ENCODE assay signal across 1 fruit fly cellular context in genomic region chrX:10463056-10463710, dm6.
A peak's percentile ranks its signal among the peaks of the same experiment; 100 is the strongest.
TF ChIP-seq lines count a peak whose summit lies in the region.

No protein-coding gene starts in this region.

TF ChIP-seq in whole organism, embryonic, 481 proteins besides CTCF, POLR2A, EP300 and RAD21 (continued from another document and continues in another):
- TF ChIP-seq Ets97D (GFP tag; optimal IDR thresholded peaks at IDR 0.05; lab: Kevin White, UChicago) (peak; percentile 91), CG7928 (GFP tag; optimal IDR thresholded peaks at IDR 0.05; lab: Kevin White, UChicago) (no peak), CG10366 (GFP tag; IDR thresholded peaks at IDR 0.05; lab: Robert Waterston, UW) (no peak), mirr (GFP tag; optimal IDR thresholded peaks at IDR 0.05; lab: Kevin White, UChicago) (no peak), repo (GFP tag; optimal IDR thresholded peaks at IDR 0.05; lab: Kevin White, UChicago) (no peak), B-H1 (GFP tag; IDR thresholded peaks at IDR 0.05; lab: Robert Waterston, UW) (no peak), Hr3 (GFP tag; optimal IDR thresholded peaks at IDR 0.05; lab: Kevin White, UChicago) (no peak), CG11723 (GFP tag; optimal IDR thresholded peaks at IDR 0.05; lab: Kevin White, UChicago) (no peak), Ets65A (GFP tag; lab: Kevin White, UChicago) (no peak), kay (GFP tag; optimal IDR thresholded peaks at IDR 0.05; lab: Kevin White, UChicago) (no peak), CkIIα-i1 (GFP tag; IDR thresholded peaks at IDR 0.05; lab: Robert Waterston, UW) (no peak), dimm (GFP tag; IDR thresholded peaks at IDR 0.05; lab: Robert Waterston, UW) (no peak), trh (GFP tag; optimal IDR thresholded peaks at IDR 0.05; lab: Kevin White, UChicago) (no peak), z (GFP tag; IDR thresholded peaks at IDR 0.05; lab: Robert Waterston, UW) (no peak), gfzf (GFP tag; optimal IDR thresholded peaks at IDR 0.05; lab: Kevin White, UChicago) (peak; percentile 19), CG4404 (GFP tag; IDR thresholded peaks at IDR 0.05; lab: Robert Waterston, UW) (no peak), CG17912 (GFP tag; optimal IDR thresholded peaks at IDR 0.05; lab: Kevin White, UChicago) (no peak), ab (GFP tag; optimal IDR thresholded peaks at IDR 0.05; lab: Kevin White, UChicago) (no peak), CG9817 (tag; optimal IDR thresholded peaks at IDR 0.05; lab: Kevin White, UChicago) (no peak), CG9797 (GFP tag; optimal IDR thresholded peaks at IDR 0.05; lab: Kevin White, UChicago) (no peak), Kr (GFP tag; optimal IDR thresholded peaks at IDR 0.05; lab: Kevin White, UChicago) (no peak), bbx (GFP tag; IDR thresholded peaks at IDR 0.05; lab: Robert Waterston, UW; ENCODE audit: partially characterized antibody) (peak; percentile 70), Dbx (GFP tag; IDR thresholded peaks at IDR 0.05; lab: Robert Waterston, UW) (no peak), luna (GFP tag; optimal IDR thresholded peaks at IDR 0.05; lab: Kevin White, UChicago) (no peak), CG2199 (GFP tag; IDR thresholded peaks at IDR 0.05; lab: Robert Waterston, UW) (no peak), CG15601 (tag; optimal IDR thresholded peaks at IDR 0.05; lab: Kevin White, UChicago) (no peak), sob (GFP tag; IDR thresholded peaks at IDR 0.05; lab: Robert Waterston, UW) (0 out of 2 replicates have a peak, but pooled peaks have one; percentile 21), zfh2 (GFP tag; optimal IDR thresholded peaks at IDR 0.05; lab: Kevin White, UChicago) (peak; percentile 25), mam (GFP tag; optimal IDR thresholded peaks at IDR 0.05; lab: Kevin White, UChicago) (peak; percentile 13), Bteb2 (GFP tag; optimal IDR thresholded peaks at IDR 0.05; lab: Kevin White, UChicago) (no peak), crp (GFP tag; optimal IDR thresholded peaks at IDR 0.05; lab: Kevin White, UChicago) (no peak), CG11560 (tag; IDR thresholded peaks at IDR 0.05; lab: Robert Waterston, UW) (peak; percentile 14; the same call in 1 of the 3 replicates), tx (GFP tag; optimal IDR thresholded peaks at IDR 0.05; lab: Kevin White, UChicago) (no peak), fd64A (GFP tag; optimal IDR thresholded peaks at IDR 0.05; lab: Kevin White, UChicago) (no peak), CG18599 (GFP tag; optimal IDR thresholded peaks at IDR 0.05; lab: Kevin White, UChicago) (peak; percentile 16), Chrac-16 (GFP tag; optimal IDR thresholded peaks at IDR 0.05; lab: Kevin White, UChicago) (no peak), shn (GFP tag; optimal IDR thresholded peaks at IDR 0.05; lab: Kevin White, UChicago) (peak; percentile 20), CG7556 (GFP tag; optimal IDR thresholded peaks at IDR 0.05; lab: Kevin White, UChicago) (no peak), CG8359 (GFP tag; optimal IDR thresholded peaks at IDR 0.05; lab: Kevin White, UChicago; ENCODE audit: borderline replicate concordance) (no peak), CG1233 (GFP tag; optimal IDR thresholded peaks at IDR 0.05; lab: Kevin White, UChicago) (no peak), CG1647 (GFP tag; optimal IDR thresholded peaks at IDR 0.05; lab: Kevin White, UChicago) (no peak), dmrt99B (tag; optimal IDR thresholded peaks at IDR 0.05; lab: Kevin White, UChicago) (no peak), chinmo (GFP tag; IDR thresholded peaks at IDR 0.05; lab: Robert Waterston, UW; ENCODE audit: partially characterized antibody) (peak; percentile 77; the same call in 2 of the 4 replicates), grau (tag; optimal IDR thresholded peaks at IDR 0.05; lab: Kevin White, UChicago) (no peak), CG6813 (GFP tag; optimal IDR thresholded peaks at IDR 0.05; lab: Kevin White, UChicago) (no peak), btn (GFP tag; optimal IDR thresholded peaks at IDR 0.05; lab: Kevin White, UChicago) (no peak), CG1529 (GFP tag; optimal IDR thresholded peaks at IDR 0.05; lab: Kevin White, UChicago) (no peak), Fer1 (GFP tag; optimal IDR thresholded peaks at IDR 0.05; lab: Kevin White, UChicago) (peak; percentile 32), Drgx (GFP tag; IDR thresholded peaks at IDR 0.05; lab: Robert Waterston, UW) (no peak; the same call in 1 of the 2 replicates), CG1832 (GFP tag; optimal IDR thresholded peaks at IDR 0.05; lab: Kevin White, UChicago) (peak; percentile 51), CG10274 (GFP tag; optimal IDR thresholded peaks at IDR 0.05; lab: Kevin White, UChicago) (no peak), corto (GFP tag; optimal IDR thresholded peaks at IDR 0.05; lab: Kevin White, UChicago) (no peak), Taf1 (GFP tag; IDR thresholded peaks at IDR 0.05; lab: Robert Waterston, UW) (no peak), rib (GFP tag; IDR thresholded peaks at IDR 0.05; lab: Robert Waterston, UW) (no peak), Sin3A (optimal IDR thresholded peaks at IDR 0.05; lab: Kevin White, UChicago) (no peak), Usf (GFP tag; optimal IDR thresholded peaks at IDR 0.05; lab: Kevin White, UChicago) (no peak), Dp (GFP tag; optimal IDR thresholded peaks at IDR 0.05; lab: Kevin White, UChicago) (peak; percentile 95), sr (GFP tag; IDR thresholded peaks at IDR 0.05; lab: Robert Waterston, UW) (no peak), lbe (GFP tag; optimal IDR thresholded peaks at IDR 0.05; lab: Kevin White, UChicago) (no peak), CG11456 (GFP tag; IDR thresholded peaks at IDR 0.05; lab: Robert Waterston, UW) (no peak), zen (tag; optimal IDR thresholded peaks at IDR 0.05; lab: Kevin White, UChicago) (peak; percentile 32), Max (GFP tag; optimal IDR thresholded peaks at IDR 0.05; lab: Kevin White, UChicago) (no peak), CG12236 (GFP tag; optimal IDR thresholded peaks at IDR 0.05; lab: Kevin White, UChicago) (no peak), onecut (GFP tag; IDR thresholded peaks at IDR 0.05; lab: Robert Waterston, UW) (peak; percentile 35; the same call in 1 of the 2 replicates), CG4854 (GFP tag; optimal IDR thresholded peaks at IDR 0.05; lab: Kevin White, UChicago) (no peak), ro (GFP tag; IDR thresholded peaks at IDR 0.05; lab: Robert Waterston, UW) (no peak), sens-2 (GFP tag; IDR thresholded peaks at IDR 0.05; lab: Robert Waterston, UW) (no peak), CG4820 (GFP tag; optimal IDR thresholded peaks at IDR 0.05; lab: Kevin White, UChicago) (no peak), HmgD (GFP tag; optimal IDR thresholded peaks at IDR 0.05; lab: Kevin White, UChicago) (no peak), HLH3B (GFP tag; IDR thresholded peaks at IDR 0.05; lab: Robert Waterston, UW) (no peak), dati (GFP tag; IDR thresholded peaks at IDR 0.05; lab: Robert Waterston, UW) (no peak), CG5245 (GFP tag; optimal IDR thresholded peaks at IDR 0.05; lab: Kevin White, UChicago) (no peak), ac (GFP tag; optimal IDR thresholded peaks at IDR 0.05; lab: Kevin White, UChicago) (no peak), CG14710 (tag; optimal IDR thresholded peaks at IDR 0.05; lab: Kevin White, UChicago) (peak; percentile 26), sna (GFP tag; IDR thresholded peaks at IDR 0.05; lab: Robert Waterston, UW; ENCODE audit: partially characterized antibody) (no peak), CG6683 (GFP tag; optimal IDR thresholded peaks at IDR 0.05; lab: Kevin White, UChicago) (no peak), ap (GFP tag; IDR thresholded peaks at IDR 0.05; lab: Robert Waterston, UW) (no peak), BEAF-32 (GFP tag; optimal IDR thresholded peaks at IDR 0.05; lab: Kevin White, UChicago) (peak; percentile 59), Neu2 (GFP tag; optimal IDR thresholded peaks at IDR 0.05; lab: Kevin White, UChicago; ENCODE audit: borderline replicate concordance) (no peak), H2.0 (GFP tag; IDR thresholded peaks at IDR 0.05; lab: Robert Waterston, UW) (no peak), Ptx1 (GFP tag; IDR thresholded peaks at IDR 0.05; lab: Robert Waterston, UW) (no peak), CG8924 (tag; optimal IDR thresholded peaks at IDR 0.05; lab: Kevin White, UChicago) (no peak), CG30403 (GFP tag; optimal IDR thresholded peaks at IDR 0.05; lab: Kevin White, UChicago) (no peak), NC2α (GFP tag; optimal IDR thresholded peaks at IDR 0.05; lab: Kevin White, UChicago) (no peak), CG7372 (GFP tag; IDR thresholded peaks at IDR 0.05; lab: Robert Waterston, UW) (no peak), sens (GFP tag; lab: Kevin White, UChicago) (peak; percentile 79), CG13287 (GFP tag; IDR thresholded peaks at IDR 0.05; lab: Robert Waterston, UW; ENCODE audit: partially characterized antibody) (peak; percentile 52), CG34422 (GFP tag; IDR thresholded peaks at IDR 0.05; lab: Robert Waterston, UW) (no peak), CG9437 (GFP tag; optimal IDR thresholded peaks at IDR 0.05; lab: Kevin White, UChicago) (no peak), gcm (GFP tag; optimal IDR thresholded peaks at IDR 0.05; lab: Kevin White, UChicago) (no peak), CG6175 (GFP tag; IDR thresholded peaks at IDR 0.05; lab: Robert Waterston, UW) (no peak), MESR4 (GFP tag; optimal IDR thresholded peaks at IDR 0.05; lab: Kevin White, UChicago) (peak; percentile 12), gce (GFP tag; IDR thresholded peaks at IDR 0.05; lab: Robert Waterston, UW) (no peak), cwo (GFP tag; optimal IDR thresholded peaks at IDR 0.05; lab: Kevin White, UChicago) (no peak), nerfin-2 (GFP tag; IDR thresholded peaks at IDR 0.05; lab: Robert Waterston, UW; ENCODE audit: partially characterized antibody) (peak; percentile 55; the same call in 1 of the 2 replicates), Six4 (GFP tag; optimal IDR thresholded peaks at IDR 0.05; lab: Kevin White, UChicago) (no peak), CG6854 (GFP tag; optimal IDR thresholded peaks at IDR 0.05; lab: Kevin White, UChicago) (no peak), CG15073 (GFP tag; optimal IDR thresholded peaks at IDR 0.05; lab: Kevin White, UChicago) (no peak), CG7357 (GFP tag; IDR thresholded peaks at IDR 0.05; lab: Robert Waterston, UW) (no peak), CG10543 (GFP tag; optimal IDR thresholded peaks at IDR 0.05; lab: Kevin White, UChicago) (no peak), ind (GFP tag; optimal IDR thresholded peaks at IDR 0.05; lab: Kevin White, UChicago) (no peak), Hmx (GFP tag; optimal IDR thresholded peaks at IDR 0.05; lab: Kevin White, UChicago) (no peak), CG14965 (GFP tag; optimal IDR thresholded peaks at IDR 0.05; lab: Kevin White, UChicago; ENCODE audit: borderline replicate concordance) (no peak), pb (GFP tag; optimal IDR thresholded peaks at IDR 0.05; lab: Kevin White, UChicago) (no peak), C15 (GFP tag; IDR thresholded peaks at IDR 0.05; lab: Robert Waterston, UW) (no peak), CG4707 (GFP tag; optimal IDR thresholded peaks at IDR 0.05; lab: Kevin White, UChicago) (no peak), CG15696 (tag; optimal IDR thresholded peaks at IDR 0.05; lab: Kevin White, UChicago) (no peak), CG32772 (GFP tag; IDR thresholded peaks at IDR 0.05; lab: Robert Waterston, UW) (no peak), Deaf1 (tag; optimal IDR thresholded peaks at IDR 0.05; lab: Kevin White, UChicago) (no peak), nau (GFP tag; optimal IDR thresholded peaks at IDR 0.05; lab: Kevin White, UChicago) (no peak), chn (GFP tag; optimal IDR thresholded peaks at IDR 0.05; lab: Kevin White, UChicago) (no peak), CG11695 (GFP tag; IDR thresholded peaks at IDR 0.05; lab: Robert Waterston, UW) (no peak), CG12155 (GFP tag; optimal IDR thresholded peaks at IDR 0.05; lab: Kevin White, UChicago) (no peak), lilli (GFP tag; optimal IDR thresholded peaks at IDR 0.05; lab: Kevin White, UChicago) (peak; percentile 37), nmo (GFP tag; optimal IDR thresholded peaks at IDR 0.05; lab: Kevin White, UChicago) (peak; percentile 22), CG34224 (GFP tag; IDR thresholded peaks at IDR 0.05; lab: Robert Waterston, UW; ENCODE audit: partially characterized antibody) (peak; percentile 33; the same call in 1 of the 3 replicates), Oli (tag; optimal IDR thresholded peaks at IDR 0.05; lab: Kevin White, UChicago) (no peak), stwl (tag; optimal IDR thresholded peaks at IDR 0.05; lab: Kevin White, UChicago) (peak; percentile 82), CG10147 (GFP tag; optimal IDR thresholded peaks at IDR 0.05; lab: Kevin White, UChicago) (no peak), CG17361 (GFP tag; IDR thresholded peaks at IDR 0.05; lab: Robert Waterston, UW) (no peak), Bdp1 (GFP tag; optimal IDR thresholded peaks at IDR 0.05; lab: Kevin White, UChicago) (no peak), knrl (GFP tag; IDR thresholded peaks at IDR 0.05; lab: Robert Waterston, UW; ENCODE audit: partially characterized antibody) (no peak), eve (GFP tag; optimal IDR thresholded peaks at IDR 0.05; lab: Kevin White, UChicago) (no peak), CG16815 (GFP tag; optimal IDR thresholded peaks at IDR 0.05; lab: Kevin White, UChicago) (no peak), kah (GFP tag; optimal IDR thresholded peaks at IDR 0.05; lab: Kevin White, UChicago) (no peak), croc (GFP tag; conservative IDR thresholded peaks at IDR 0.05; lab: Robert Waterston, UW) (no peak), Awh (GFP tag; IDR thresholded peaks at IDR 0.05; lab: Robert Waterston, UW) (no peak), CG16779 (GFP tag; IDR thresholded peaks at IDR 0.05; lab: Robert Waterston, UW) (no peak), Camta (GFP tag; optimal IDR thresholded peaks at IDR 0.05; lab: Kevin White, UChicago) (no peak), cas (GFP tag; IDR thresholded peaks at IDR 0.05; lab: Robert Waterston, UW) (no peak), Vsx1 (GFP tag; optimal IDR thresholded peaks at IDR 0.05; lab: Kevin White, UChicago) (no peak), zen2 (GFP tag; IDR thresholded peaks at IDR 0.05; lab: Robert Waterston, UW; ENCODE audit: partially characterized antibody) (0 out of 3 replicates have a peak, but pooled peaks have one; percentile 19), gro (GFP tag; optimal IDR thresholded peaks at IDR 0.05; lab: Kevin White, UChicago) (no peak), CG8388 (GFP tag; optimal IDR thresholded peaks at IDR 0.05; lab: Kevin White, UChicago) (no peak), CG17186 (GFP tag; optimal IDR thresholded peaks at IDR 0.05; lab: Kevin White, UChicago) (peak; percentile 61), CG10565 (GFP tag; optimal IDR thresholded peaks at IDR 0.05; lab: Kevin White, UChicago) (no peak), Dfd (GFP tag; optimal IDR thresholded peaks at IDR 0.05; lab: Kevin White, UChicago) (no peak), yki (optimal IDR thresholded peaks at IDR 0.05; lab: Kevin White, UChicago) (no peak)
